Worm (Caenorhabditis elegans) whole organism, late embryonic: ENCODE results near the gene F02D10.2.

Source experiments
- C08G9.2 ChIP-seq: sonication (generic microtip); optimal IDR thresholded peaks from 2 replicates; lab custom pipeline; 2016; ENCODE audit warnings: mild to moderate bottlenecking, missing genetic modification characterization, moderate library complexity, missing compliant biosample characterization
- C38D4.7 ChIP-seq: fragments of 200-800 bp; sonication (Bioruptor generic); optimal IDR thresholded peaks from 2 replicates; lab custom pipeline; 2018; ENCODE audit warnings: mild to moderate bottlenecking, missing genetic modification characterization, moderate library complexity, missing compliant biosample characterization
- F13H6.1 ChIP-seq: sonication (generic microtip); optimal IDR thresholded peaks from 2 replicates; lab custom pipeline; 2016; ENCODE audit warnings: missing genetic modification characterization, missing compliant biosample characterization
- K02D7.2 ChIP-seq: sonication (generic microtip); optimal IDR thresholded peaks from 2 replicates; lab custom pipeline; 2017; ENCODE audit warnings: mild to moderate bottlenecking, missing genetic modification characterization, missing compliant biosample characterization
- K09A11.1 ChIP-seq: sonication (generic microtip); optimal IDR thresholded peaks from 2 replicates; lab custom pipeline; 2017; ENCODE audit warnings: antibody characterized with exemption, mild to moderate bottlenecking, missing genetic modification characterization, missing compliant biosample characterization; ENCODE audit not compliant: insufficient read depth
- T23F11.4 ChIP-seq: fragments of 200-800 bp; sonication (Bioruptor generic); optimal IDR thresholded peaks from 2 replicates; lab custom pipeline; 2018; ENCODE audit warnings: mild to moderate bottlenecking, missing genetic modification characterization, missing compliant biosample characterization
- ahr-1 ChIP-seq: sonication (generic microtip); optimal IDR thresholded peaks from 2 replicates; lab custom pipeline; 2016; ENCODE audit warnings: missing genetic modification characterization, missing compliant biosample characterization
- ama-1 ChIP-seq: fragments of 150-350 bp; optimal IDR thresholded peaks from 2 replicates; lab custom pipeline; 2014
- ceh-18 ChIP-seq: sonication (generic microtip); optimal IDR thresholded peaks from 2 replicates; lab custom pipeline; 2016; ENCODE audit warnings: missing genetic modification characterization, missing compliant biosample characterization
- ceh-24 ChIP-seq: sonication (generic microtip); optimal IDR thresholded peaks from 2 replicates; lab custom pipeline; 2016; ENCODE audit warnings: mild to moderate bottlenecking, missing genetic modification characterization, missing compliant biosample characterization
- ceh-30 ChIP-seq: fragments of 150-350 bp; optimal IDR thresholded peaks from 2 replicates; lab custom pipeline; 2014; ENCODE audit warnings: missing biosample characterization, missing genetic modification characterization
- ceh-31 ChIP-seq: sonication (generic microtip); optimal IDR thresholded peaks from 2 replicates; lab custom pipeline; 2016; ENCODE audit warnings: missing genetic modification characterization, missing compliant biosample characterization
- ceh-34 ChIP-seq: sonication (generic microtip); optimal IDR thresholded peaks from 2 replicates; lab custom pipeline; 2016; ENCODE audit warnings: mild to moderate bottlenecking, missing genetic modification characterization, missing compliant biosample characterization
- ceh-45 ChIP-seq: fragments of 200-800 bp; sonication (Bioruptor generic); IDR thresholded peaks from 2 replicates; pipeline ENCODE4 v1.3.6; 2022; ENCODE audit warnings: missing genetic modification reagents, missing genetic modification characterization, missing compliant biosample characterization
- ceh-48 ChIP-seq: sonication (generic microtip); optimal IDR thresholded peaks from 2 replicates; lab custom pipeline; 2016; ENCODE audit warnings: missing genetic modification characterization, inconsistent platforms, missing compliant biosample characterization
- ceh-6 ChIP-seq: fragments of 200-800 bp; sonication (Bioruptor generic); optimal IDR thresholded peaks from 2 replicates; lab custom pipeline; 2018; ENCODE audit warnings: mild to moderate bottlenecking, missing genetic modification characterization, missing compliant biosample characterization
- ceh-9 ChIP-seq: sonication (generic microtip); optimal IDR thresholded peaks from 2 replicates; lab custom pipeline; 2016; ENCODE audit warnings: mild to moderate bottlenecking, missing genetic modification characterization, inconsistent platforms, missing compliant biosample characterization
- che-1 ChIP-seq: sonication (generic microtip); optimal IDR thresholded peaks from 2 replicates; lab custom pipeline; 2016; ENCODE audit warnings: mild to moderate bottlenecking, missing genetic modification characterization, missing compliant biosample characterization
- dmd-4 ChIP-seq: sonication (generic microtip); optimal IDR thresholded peaks from 2 replicates; lab custom pipeline; 2016; ENCODE audit warnings: borderline replicate concordance, missing genetic modification characterization, missing compliant biosample characterization
- dve-1 ChIP-seq: sonication (generic microtip); optimal IDR thresholded peaks from 2 replicates; lab custom pipeline; 2017; ENCODE audit warnings: antibody characterized with exemption, mild to moderate bottlenecking, missing genetic modification characterization, missing compliant biosample characterization
- elt-2 ChIP-seq: sonication (generic microtip); optimal IDR thresholded peaks from 2 replicates; lab custom pipeline; 2016; ENCODE audit warnings: missing genetic modification reagents, missing genetic modification characterization, missing compliant biosample characterization
- ets-4 ChIP-seq: sonication (generic microtip); optimal IDR thresholded peaks from 2 replicates; lab custom pipeline; 2016; ENCODE audit warnings: missing genetic modification characterization, missing compliant biosample characterization
- eyg-1 ChIP-seq: sonication (generic microtip); optimal IDR thresholded peaks from 2 replicates; lab custom pipeline; 2016; ENCODE audit warnings: missing genotype, missing genetic modification characterization, missing compliant biosample characterization
- fax-1 ChIP-seq: sonication (generic microtip); optimal IDR thresholded peaks from 2 replicates; lab custom pipeline; 2016; ENCODE audit warnings: missing genotype, missing genetic modification characterization, missing compliant biosample characterization
- fkh-10 ChIP-seq: fragments of 150-350 bp; optimal IDR thresholded peaks from 2 replicates; lab custom pipeline; 2014; ENCODE audit warnings: missing biosample characterization, missing genetic modification reagents, missing genetic modification characterization
- fkh-6 ChIP-seq: sonication (generic microtip); optimal IDR thresholded peaks from 2 replicates; lab custom pipeline; 2016; ENCODE audit warnings: missing genetic modification characterization, missing compliant biosample characterization
- gmeb-2 ChIP-seq: sonication (generic microtip); optimal IDR thresholded peaks from 2 replicates; lab custom pipeline; 2016; ENCODE audit warnings: missing genetic modification characterization, inconsistent platforms, missing compliant biosample characterization
- hlh-13 ChIP-seq: fragments of 200-800 bp; sonication (Bioruptor generic); optimal IDR thresholded peaks from 2 replicates; lab custom pipeline; 2018; ENCODE audit warnings: mild to moderate bottlenecking, missing genetic modification characterization, missing compliant biosample characterization
- hlh-8 ChIP-seq: sonication (generic microtip); optimal IDR thresholded peaks from 2 replicates; lab custom pipeline; 2016; ENCODE audit warnings: missing genotype, missing genetic modification characterization, missing compliant biosample characterization
- madf-2 ChIP-seq: sonication (generic microtip); optimal IDR thresholded peaks from 2 replicates; lab custom pipeline; 2017; ENCODE audit warnings: missing genetic modification characterization, missing compliant biosample characterization
- nhr-232 ChIP-seq: sonication (generic microtip); optimal IDR thresholded peaks from 2 replicates; lab custom pipeline; 2016; ENCODE audit warnings: missing genetic modification characterization, missing compliant biosample characterization
- npax-4 ChIP-seq: sonication (generic microtip); optimal IDR thresholded peaks from 2 replicates; lab custom pipeline; 2016; ENCODE audit warnings: missing genetic modification characterization, missing compliant biosample characterization
- odd-2 ChIP-seq: sonication (generic microtip); optimal IDR thresholded peaks from 2 replicates; lab custom pipeline; 2017; ENCODE audit warnings: antibody characterized with exemption, mild to moderate bottlenecking, missing genetic modification characterization, missing compliant biosample characterization
- pag-3 ChIP-seq: sonication (generic microtip); optimal IDR thresholded peaks from 2 replicates; lab custom pipeline; 2016; ENCODE audit warnings: missing compliant biosample characterization, missing genetic modification characterization, borderline replicate concordance
- pat-9 ChIP-seq: fragments of 200-800 bp; sonication (Bioruptor generic); optimal IDR thresholded peaks from 2 replicates; lab custom pipeline; 2018; ENCODE audit warnings: mild to moderate bottlenecking, missing genetic modification characterization, moderate library complexity, missing compliant biosample characterization
- pax-1 ChIP-seq: fragments of 150-350 bp; optimal IDR thresholded peaks from 2 replicates; lab custom pipeline; 2014; ENCODE audit warnings: missing biosample characterization, missing genetic modification characterization
- pha-4 ChIP-seq: fragments of 150-350 bp; optimal IDR thresholded peaks from 2 replicates; lab custom pipeline; 2018; ENCODE audit warnings: missing biosample characterization, missing genetic modification reagents, missing genetic modification characterization
- pqm-1 ChIP-seq: sonication (generic microtip); optimal IDR thresholded peaks from 2 replicates; lab custom pipeline; 2016; ENCODE audit warnings: missing genetic modification characterization, missing compliant biosample characterization
- ref-2 ChIP-seq: sonication (generic microtip); optimal IDR thresholded peaks from 2 replicates; lab custom pipeline; 2016; ENCODE audit warnings: missing genetic modification characterization, missing compliant biosample characterization
- rnt-1 ChIP-seq: sonication (generic microtip); optimal IDR thresholded peaks from 2 replicates; lab custom pipeline; 2016; ENCODE audit warnings: missing genetic modification characterization, missing compliant biosample characterization
- sdc-2 ChIP-seq: sonication (generic microtip); optimal IDR thresholded peaks from 2 replicates; lab custom pipeline; 2016; ENCODE audit warnings: missing genotype, missing genetic modification characterization, missing compliant biosample characterization
- sox-2 ChIP-seq: fragments of 200-800 bp; sonication (Bioruptor generic); IDR thresholded peaks from 2 replicates; pipeline ENCODE4 v1.3.6; 2022; ENCODE audit warnings: missing genetic modification reagents, missing genetic modification characterization, missing compliant biosample characterization
- tbx-2 ChIP-seq: sonication (generic microtip); optimal IDR thresholded peaks from 2 replicates; lab custom pipeline; 2016; ENCODE audit warnings: missing genetic modification characterization, missing compliant biosample characterization
- tbx-7 ChIP-seq: sonication (generic microtip); optimal IDR thresholded peaks from 2 replicates; lab custom pipeline; 2016; ENCODE audit warnings: missing genotype, missing genetic modification characterization, missing compliant biosample characterization
- ttx-3 ChIP-seq: sonication (generic microtip); optimal IDR thresholded peaks from 2 replicates; lab custom pipeline; 2016; ENCODE audit warnings: missing genetic modification reagents, missing genetic modification characterization, missing compliant biosample characterization
- unc-42 ChIP-seq: sonication (generic microtip); optimal IDR thresholded peaks from 2 replicates; lab custom pipeline; 2016; ENCODE audit warnings: missing genotype, missing genetic modification characterization, missing compliant biosample characterization
- unc-55 ChIP-seq: sonication (generic microtip); optimal IDR thresholded peaks from 2 replicates; lab custom pipeline; 2017; ENCODE audit warnings: missing biosample characterization, missing genetic modification reagents, missing genetic modification characterization
- unc-86 ChIP-seq: sonication (generic microtip); optimal IDR thresholded peaks from 2 replicates; lab custom pipeline; 2016; ENCODE audit warnings: missing genetic modification characterization, missing compliant biosample characterization
- zip-5 ChIP-seq: sonication (generic microtip); optimal IDR thresholded peaks from 2 replicates; lab custom pipeline; 2016; ENCODE audit warnings: missing genetic modification characterization, missing compliant biosample characterization
- ztf-16 ChIP-seq: sonication (generic microtip); optimal IDR thresholded peaks from 2 replicates; lab custom pipeline; 2017; ENCODE audit warnings: missing genetic modification characterization, missing compliant biosample characterization

Gene F02D10.2

DNA sequence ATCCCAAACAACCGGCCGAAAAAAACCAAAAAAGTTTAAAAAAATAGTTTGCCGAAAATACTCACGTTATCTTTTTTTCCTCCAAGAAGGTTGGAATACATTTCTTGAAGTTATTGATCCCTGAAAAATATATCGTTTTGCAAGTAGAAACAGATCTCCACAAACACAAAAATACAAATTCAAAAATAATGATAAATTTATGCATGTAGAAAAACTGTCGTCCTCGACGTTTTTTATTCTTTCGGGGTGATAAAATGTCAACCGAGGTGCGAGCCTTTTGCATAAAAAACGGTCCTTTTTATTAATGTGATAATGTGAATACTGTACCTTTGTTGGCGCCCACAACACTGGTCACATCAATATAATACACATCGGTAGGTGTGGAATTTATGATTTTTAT is at the start of gene F02D10.2:
TSS of gene F02D10.2 (minus strand) at position 101 of the 400 bp plus-strand sequence.
- TF ChIP-seq tbx-7 (tag; lab: Kevin White, UChicago) (no peak), tbx-2 (tag; lab: Kevin White, UChicago) (no peak), C08G9.2 (tag; lab: Kevin White, UChicago) (no peak), pax-1 (tag; lab: Kevin White, UChicago) (no peak), pat-9 (tag; lab: Kevin White, UChicago) (no peak), K09A11.1 (no peak), ama-1 (no peak), ceh-9 (tag; lab: Kevin White, UChicago) (no peak), ttx-3 (tag; lab: Kevin White, UChicago) (no peak), dmd-4 (tag; lab: Kevin White, UChicago) (no peak), dve-1 (tag; lab: Kevin White, UChicago) (no peak), npax-4 (tag; lab: Kevin White, UChicago) (no peak), unc-42 (tag; lab: Kevin White, UChicago) (no peak), pag-3 (tag; lab: Kevin White, UChicago) (no peak), pqm-1 (tag; lab: Kevin White, UChicago) (no peak), che-1 (tag; lab: Kevin White, UChicago) (no peak), pha-4 (no peak), gmeb-2 (tag; lab: Kevin White, UChicago) (no peak), C38D4.7 (GFP tag; lab: Kevin White, UChicago) (no peak), madf-2 (tag; lab: Kevin White, UChicago) (no peak)

- TF ChIP-seq ets-4 (tag; lab: Kevin White, UChicago) = no peak
- TF ChIP-seq K02D7.2 (tag; lab: Kevin White, UChicago) = no peak
- peak; percentile 57 for TF ChIP-seq rnt-1 (tag; lab: Kevin White, UChicago)
- TF ChIP-seq ceh-9 (tag; lab: Kevin White, UChicago) = peak; percentile 50
- peak; percentile 77 for TF ChIP-seq T23F11.4 (GFP tag; lab: Kevin White, UChicago)
- no peak for TF ChIP-seq pax-1 (tag; lab: Kevin White, UChicago)
- peak; percentile 46 for TF ChIP-seq K09A11.1
- peak; percentile 74 for TF ChIP-seq ztf-16
- TF ChIP-seq dmd-4 (tag; lab: Kevin White, UChicago) = no peak
- TF ChIP-seq unc-42 (tag; lab: Kevin White, UChicago) = peak; percentile 24
- peak; percentile 67 for TF ChIP-seq C08G9.2 (tag; lab: Kevin White, UChicago)
- TF ChIP-seq fax-1 = peak; percentile 29
- TF ChIP-seq fkh-6 = peak; percentile 77
- TF ChIP-seq ceh-6 (GFP tag; lab: Kevin White, UChicago) = peak; percentile 85
- no peak for TF ChIP-seq pha-4
- peak; percentile 78 for TF ChIP-seq sox-2 (GFP tag; lab: Robert Waterston, UW)
- TF ChIP-seq ceh-18 = peak; percentile 27
- TF ChIP-seq sdc-2 (tag; lab: Kevin White, UChicago) = peak; percentile 94
- no peak for TF ChIP-seq fkh-10 (GFP tag; lab: Kevin White, UChicago)
- peak; percentile 23 for TF ChIP-seq ceh-31 (tag; lab: Kevin White, UChicago)
- TF ChIP-seq odd-2 (tag; lab: Kevin White, UChicago) = peak; percentile 56
- TF ChIP-seq ceh-45 = peak; percentile 60; the same call in 1 of the 2 replicates
- TF ChIP-seq eyg-1 (tag; lab: Kevin White, UChicago) = peak; percentile 44
- peak; percentile 79 for TF ChIP-seq C38D4.7 (GFP tag; lab: Kevin White, UChicago)
- peak; percentile 54 for TF ChIP-seq ahr-1 (tag; lab: Kevin White, UChicago)
- TF ChIP-seq elt-2 (tag; lab: Kevin White, UChicago) = peak; percentile 78
- peak; percentile 4 for TF ChIP-seq ceh-30 (tag; lab: Kevin White, UChicago)
- TF ChIP-seq nhr-232 (tag; lab: Kevin White, UChicago) = peak; percentile 70
- TF ChIP-seq zip-5 (tag; lab: Kevin White, UChicago) = peak; percentile 30
- peak; percentile 70 for TF ChIP-seq hlh-8 (tag; lab: Kevin White, UChicago)
- TF ChIP-seq ref-2 (tag; lab: Kevin White, UChicago) = peak; percentile 74
- TF ChIP-seq dve-1 (tag; lab: Kevin White, UChicago) = peak; percentile 24
- peak; percentile 72 for TF ChIP-seq madf-2 (tag; lab: Kevin White, UChicago)
- TF ChIP-seq ceh-48 (tag; lab: Kevin White, UChicago) = peak; percentile 48
- TF ChIP-seq F13H6.1 (tag; lab: Kevin White, UChicago) = peak; percentile 52
- TF ChIP-seq ceh-34 (tag; lab: Kevin White, UChicago) = peak; percentile 23
- peak; percentile 42 for TF ChIP-seq hlh-13 (GFP tag; lab: Kevin White, UChicago)
- TF ChIP-seq ama-1 = no peak
- peak; percentile 55 for TF ChIP-seq ceh-24 (tag; lab: Kevin White, UChicago)
- no peak for TF ChIP-seq unc-55 (GFP tag; lab: Kevin White, UChicago)
- TF ChIP-seq unc-86 (tag; lab: Kevin White, UChicago) = peak; percentile 72
These were observed 48.1 kb upstream of the F02D10.2 start for ce11 chrX:13511796-13512195.
